Worm (Caenorhabditis elegans) whole organism, L3 larva: ENCODE measurements around the gene T04F3.3.

Experiments used
- ZK546.5 ChIP-seq: sonication (generic microtip); optimal IDR thresholded peaks from 2 replicates; lab custom pipeline; 2017; ENCODE audit warnings: missing biosample characterization, missing genetic modification characterization
- aly-2 ChIP-seq: fragments of 150-350 bp; optimal IDR thresholded peaks from 2 replicates; lab custom pipeline; 2014; ENCODE audit warnings: missing biosample characterization, missing genetic modification characterization
- ama-1 ChIP-seq: fragments of 150-350 bp; optimal IDR thresholded peaks from 2 replicates; lab custom pipeline; 2018
- ceh-28 ChIP-seq: fragments of 150-350 bp; optimal IDR thresholded peaks from 2 replicates; lab custom pipeline; 2014; ENCODE audit warnings: missing biosample characterization, missing genetic modification reagents, missing genetic modification characterization
- ceh-82 ChIP-seq: fragments of 150-350 bp; optimal IDR thresholded peaks from 2 replicates; lab custom pipeline; 2014; ENCODE audit warnings: missing biosample characterization, missing genetic modification characterization
- ceh-9 ChIP-seq: sonication (generic microtip); optimal IDR thresholded peaks from 2 replicates; lab custom pipeline; 2018; ENCODE audit warnings: missing biosample characterization, missing genetic modification characterization
- daf-12 ChIP-seq: fragments of 150-350 bp; optimal IDR thresholded peaks from 2 replicates; lab custom pipeline; 2014; ENCODE audit warnings: missing biosample characterization, missing genetic modification reagents, missing genetic modification characterization
- egl-27 ChIP-seq: sonication (generic microtip); optimal IDR thresholded peaks from 4 replicates; lab custom pipeline; 2017; ENCODE audit warnings: missing biosample characterization, missing genetic modification reagents, missing genetic modification characterization
- elt-1 ChIP-seq: fragments of 150-350 bp; optimal IDR thresholded peaks from 2 replicates; lab custom pipeline; 2014; ENCODE audit warnings: missing biosample characterization, missing genetic modification characterization
- elt-2 ChIP-seq: sonication (generic microtip); optimal IDR thresholded peaks from 2 replicates; lab custom pipeline; 2016; ENCODE audit warnings: missing genetic modification reagents, mild to moderate bottlenecking, missing genetic modification characterization, missing compliant biosample characterization
- elt-3 ChIP-seq, 3 experiments: fragments of 150-350 bp in 1 of 3; sonication (generic microtip) in 2 of 3; optimal IDR thresholded peaks; 2 replicates in 2 of 3; 4 replicates in 1 of 3; lab custom pipeline; 2014 to 2017; ENCODE audit warnings: missing biosample characterization in 3 of 3, missing genetic modification characterization in 3 of 3
- eor-1 ChIP-seq, 2 experiments: fragments of 150-350 bp; optimal IDR thresholded peaks; 2 replicates each; lab custom pipeline; 2014 to 2018; ENCODE audit warnings: missing biosample characterization in 2 of 2, missing genetic modification characterization in 2 of 2
- fkh-10 ChIP-seq: sonication (generic microtip); optimal IDR thresholded peaks from 2 replicates; lab custom pipeline; 2017; ENCODE audit warnings: missing biosample characterization, missing genetic modification reagents, missing genetic modification characterization
- fkh-2 ChIP-seq: fragments of 150-350 bp; optimal IDR thresholded peaks from 2 replicates; lab custom pipeline; 2014; ENCODE audit warnings: missing biosample characterization, missing genetic modification reagents, missing genetic modification characterization
- fos-1 ChIP-seq: fragments of 150-350 bp; optimal IDR thresholded peaks from 2 replicates; lab custom pipeline; 2014; ENCODE audit warnings: missing biosample characterization, missing genetic modification characterization
- hmg-11 ChIP-seq: sonication (generic microtip); optimal IDR thresholded peaks from 2 replicates; lab custom pipeline; 2016; ENCODE audit warnings: missing genetic modification characterization, missing compliant biosample characterization
- jun-1 ChIP-seq: fragments of 150-350 bp; optimal IDR thresholded peaks from 2 replicates; lab custom pipeline; 2014; ENCODE audit warnings: missing biosample characterization, missing genetic modification reagents, missing genetic modification characterization
- lin-15B ChIP-seq: fragments of 150-350 bp; optimal IDR thresholded peaks from 2 replicates; lab custom pipeline; 2014; ENCODE audit warnings: missing biosample characterization, missing genetic modification characterization
- lin-39 ChIP-seq: fragments of 150-350 bp; optimal IDR thresholded peaks from 2 replicates; lab custom pipeline; 2018; ENCODE audit warnings: missing biosample characterization, missing genetic modification reagents, missing genetic modification characterization
- lsy-12 ChIP-seq: sonication (generic microtip); optimal IDR thresholded peaks from 2 replicates; lab custom pipeline; 2016; ENCODE audit warnings: mild to moderate bottlenecking, missing genetic modification characterization, missing compliant biosample characterization
- mdl-1 ChIP-seq: fragments of 150-350 bp; optimal IDR thresholded peaks from 2 replicates; lab custom pipeline; 2014; ENCODE audit warnings: missing biosample characterization, missing genetic modification characterization
- mml-1 ChIP-seq: fragments of 150-350 bp; sonication (generic microtip); optimal IDR thresholded peaks from 3 replicates; lab custom pipeline; 2014; ENCODE audit warnings: missing biosample characterization, missing genetic modification characterization
- nfya-1 ChIP-seq: sonication (generic microtip); optimal IDR thresholded peaks from 2 replicates; lab custom pipeline; 2017; ENCODE audit warnings: missing genetic modification characterization, mild to moderate bottlenecking, missing compliant biosample characterization, antibody characterized with exemption, moderate library complexity; ENCODE audit not compliant: insufficient read depth
- nhr-11 ChIP-seq: fragments of 150-350 bp; optimal IDR thresholded peaks from 2 replicates; lab custom pipeline; 2014; ENCODE audit warnings: missing biosample characterization, missing genetic modification characterization
- nhr-12 ChIP-seq: fragments of 150-350 bp; optimal IDR thresholded peaks from 2 replicates; lab custom pipeline; 2014; ENCODE audit warnings: missing biosample characterization, missing genetic modification characterization
- nhr-23 ChIP-seq: fragments of 150-350 bp; optimal IDR thresholded peaks from 2 replicates; lab custom pipeline; 2014; ENCODE audit warnings: missing biosample characterization, missing genetic modification reagents, missing genetic modification characterization
- nhr-237 ChIP-seq: fragments of 150-350 bp; optimal IDR thresholded peaks from 2 replicates; lab custom pipeline; 2014; ENCODE audit warnings: missing biosample characterization, missing genetic modification characterization
- nhr-25 ChIP-seq: sonication (generic microtip); optimal IDR thresholded peaks from 2 replicates; lab custom pipeline; 2017; ENCODE audit warnings: missing biosample characterization, missing genetic modification characterization
- nhr-43 ChIP-seq: sonication (generic microtip); optimal IDR thresholded peaks from 2 replicates; lab custom pipeline; 2016; ENCODE audit warnings: mild to moderate bottlenecking, missing genetic modification characterization, missing compliant biosample characterization; ENCODE audit not compliant: poor library complexity, severe bottlenecking
- nhr-67 ChIP-seq: fragments of 150-350 bp; optimal IDR thresholded peaks from 2 replicates; lab custom pipeline; 2014; ENCODE audit warnings: missing biosample characterization, missing genetic modification characterization
- nhr-76 ChIP-seq: fragments of 150-350 bp; sonication (generic microtip); optimal IDR thresholded peaks from 5 replicates; lab custom pipeline; 2014; ENCODE audit warnings: missing biosample characterization, missing genetic modification characterization
- nhr-77 ChIP-seq: fragments of 150-350 bp; optimal IDR thresholded peaks from 2 replicates; lab custom pipeline; 2014; ENCODE audit warnings: missing biosample characterization, missing genetic modification characterization
- pha-4 ChIP-seq: fragments of 150-350 bp; optimal IDR thresholded peaks from 2 replicates; lab custom pipeline; 2014; ENCODE audit warnings: missing biosample characterization, missing genetic modification reagents, missing genetic modification characterization
- pqm-1 ChIP-seq: fragments of 150-350 bp; optimal IDR thresholded peaks from 2 replicates; lab custom pipeline; 2017; ENCODE audit warnings: missing biosample characterization, missing genetic modification characterization, inconsistent platforms
- sea-2 ChIP-seq: fragments of 150-350 bp; sonication (generic microtip); optimal IDR thresholded peaks from 4 replicates; lab custom pipeline; 2014; ENCODE audit warnings: missing biosample characterization, missing genetic modification reagents, missing genetic modification characterization
- skn-1 ChIP-seq: fragments of 150-350 bp; optimal IDR thresholded peaks from 2 replicates; lab custom pipeline; 2014; ENCODE audit warnings: missing biosample characterization, missing genetic modification characterization
- tbx-2 ChIP-seq: sonication (generic microtip); optimal IDR thresholded peaks from 2 replicates; lab custom pipeline; 2016; ENCODE audit warnings: mild to moderate bottlenecking, missing genetic modification characterization, missing compliant biosample characterization
- unc-62 ChIP-seq: fragments of 150-350 bp; sonication (generic microtip); optimal IDR thresholded peaks from 4 replicates; lab custom pipeline; 2014; ENCODE audit warnings: missing biosample characterization, missing genetic modification reagents, missing genetic modification characterization
- ztf-11 ChIP-seq: fragments of 150-350 bp; optimal IDR thresholded peaks from 2 replicates; lab custom pipeline; 2014; ENCODE audit warnings: missing biosample characterization, missing genetic modification characterization
- ztf-4 ChIP-seq: fragments of 150-350 bp; optimal IDR thresholded peaks from 2 replicates; lab custom pipeline; 2014; ENCODE audit warnings: missing biosample characterization, missing genetic modification characterization

T04F3.3 gene

DNA sequence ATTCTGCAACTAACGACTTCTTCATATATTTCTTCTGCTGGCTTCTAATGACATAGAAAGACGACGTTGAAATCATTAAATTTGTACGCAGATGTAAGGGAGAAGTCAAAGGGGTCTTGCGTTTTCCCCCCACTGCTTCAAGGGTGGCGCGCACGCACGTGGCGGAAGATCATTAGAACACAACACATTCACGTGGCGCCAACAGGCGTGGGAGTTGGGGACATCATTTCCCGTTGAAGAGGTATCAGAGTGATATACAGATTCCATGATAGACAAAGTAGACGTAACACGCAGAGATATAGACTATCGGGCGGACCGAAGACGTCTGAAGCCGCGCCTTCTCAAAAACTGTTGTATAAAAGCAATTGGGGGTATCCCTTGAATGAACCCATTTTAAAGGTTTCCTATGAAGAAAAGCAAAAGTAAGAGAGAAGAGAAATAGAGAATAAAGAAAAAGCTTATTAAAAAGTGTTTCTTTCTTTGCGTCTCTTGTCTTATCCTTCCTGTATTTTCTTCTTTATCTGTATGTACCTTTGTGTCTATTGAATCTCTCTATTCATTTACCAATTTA, 40.6 kb downstream of the T04F3.3 start (continued):
- TF ChIP-seq nhr-76 (tag; lab: Kevin White, UChicago) (peak; percentile 35), tbx-2 (tag; lab: Kevin White, UChicago) (peak; percentile 78), jun-1 (tag; lab: Kevin White, UChicago) (no peak), sea-2 (GFP tag; lab: Kevin White, UChicago) (no peak), egl-27 (tag; lab: Kevin White, UChicago) (peak; percentile 43)
- TF ChIP-seq, all 47 proteins: peak for 14

DNA sequence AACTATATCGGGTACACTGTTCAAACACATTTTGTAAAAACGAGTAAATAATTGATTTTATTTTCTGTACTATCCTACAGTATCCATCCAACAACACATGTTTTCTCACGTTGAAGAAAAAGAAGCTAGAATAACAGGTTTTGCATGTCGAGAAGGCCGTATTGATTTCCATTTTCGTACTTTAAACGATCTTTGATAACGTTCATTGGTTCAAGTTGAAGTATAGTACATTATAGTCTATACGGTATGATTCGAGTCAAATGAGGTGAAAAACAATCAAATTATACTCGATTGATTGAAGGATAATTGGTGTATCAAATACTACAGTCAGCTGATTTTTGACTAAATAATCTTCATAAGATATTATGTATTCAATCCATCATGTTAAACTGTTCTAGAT, 41.8 kb downstream of the T04F3.3 start:
- TF ChIP-seq nhr-43 (tag; lab: Kevin White, UChicago) (peak; percentile 55), lin-15B (no peak), fkh-2 (tag; lab: Kevin White, UChicago) (no peak), lin-39 (tag; lab: Kevin White, UChicago) (no peak), mml-1 (tag; lab: Kevin White, UChicago) (no peak), fkh-10 (no peak), ztf-4 (tag; lab: Kevin White, UChicago) (no peak), nfya-1 (tag; lab: Kevin White, UChicago) (peak; percentile 36), egl-27 (tag; lab: Kevin White, UChicago) (no peak), hmg-11 (tag; lab: Kevin White, UChicago) (no peak), pha-4 (tag; lab: Kevin White, UChicago) (no peak), elt-1 (tag; lab: Kevin White, UChicago) (no peak), nhr-12 (tag; lab: Kevin White, UChicago) (no peak), jun-1 (tag; lab: Kevin White, UChicago) (no peak), skn-1 (no peak), ZK546.5 (tag; lab: Kevin White, UChicago) (no peak), ama-1 (lab: Kevin White, UChicago) (no peak), ceh-9 (tag; lab: Kevin White, UChicago) (no peak), fos-1 (tag; lab: Kevin White, UChicago) (no peak), nhr-23 (tag; lab: Kevin White, UChicago) (no peak), nhr-25 (tag; lab: Kevin White, UChicago) (peak; percentile 50), nhr-11 (no peak), ztf-11 (tag; lab: Kevin White, UChicago) (no peak), nhr-237 (tag; lab: Kevin White, UChicago) (no peak), mdl-1 (tag; lab: Kevin White, UChicago) (peak; percentile 2), elt-3 (tag; optimal IDR thresholded peaks at IDR 0.05; lab: Kevin White, UChicago) (no peak)

DNA sequence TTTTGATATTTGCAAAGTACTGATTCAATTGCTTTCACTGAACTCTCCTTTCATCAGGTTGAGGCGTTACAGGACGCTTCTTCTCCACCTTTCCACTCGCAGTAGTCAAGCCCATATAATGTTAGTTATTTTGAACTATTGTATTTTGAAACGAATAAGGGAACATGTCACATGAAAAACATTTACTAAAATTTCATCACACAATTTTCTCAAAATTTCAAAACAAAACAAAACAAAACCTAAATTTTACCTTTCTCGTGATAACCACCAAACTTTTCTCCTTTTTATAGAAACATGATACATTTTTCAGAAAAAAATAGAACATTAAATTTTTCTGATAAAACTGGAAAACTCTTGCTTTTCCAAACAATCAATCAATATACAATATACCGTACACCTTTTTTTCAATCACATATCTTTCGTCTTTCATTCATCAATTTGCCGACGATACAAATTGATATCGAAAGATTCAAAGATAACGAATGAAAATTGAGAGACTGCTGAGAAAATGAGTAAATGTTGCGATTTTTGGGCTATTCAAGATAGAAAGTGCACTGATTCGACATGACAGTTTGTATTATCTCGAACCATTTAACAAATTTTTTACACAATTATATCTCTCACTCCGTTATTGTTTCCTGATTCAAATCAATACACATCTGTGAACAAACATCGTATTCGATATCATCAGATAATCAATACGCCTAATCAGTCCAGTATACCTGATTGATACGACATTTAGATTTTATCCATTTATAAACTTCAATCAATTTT, 42.5 kb downstream of the T04F3.3 start:
- peak; percentile 39 for TF ChIP-seq nhr-25 (tag; lab: Kevin White, UChicago)
- peak; percentile 40 for TF ChIP-seq elt-2 (tag; lab: Kevin White, UChicago)
- TF ChIP-seq sea-2 (GFP tag; lab: Kevin White, UChicago) = no peak
- TF ChIP-seq nhr-67 (tag; lab: Kevin White, UChicago) = no peak
- TF ChIP-seq nhr-76 (tag; lab: Kevin White, UChicago) = peak; percentile 62
- peak; percentile 74 for TF ChIP-seq nhr-23 (tag; lab: Kevin White, UChicago)
- no peak for TF ChIP-seq pqm-1 (tag; lab: Kevin White, UChicago)
- no peak for TF ChIP-seq pha-4 (tag; lab: Kevin White, UChicago)
- TF ChIP-seq tbx-2 (tag; lab: Kevin White, UChicago) = peak; percentile 46
- peak; percentile 68 for TF ChIP-seq ceh-28 (tag; lab: Kevin White, UChicago)
- TF ChIP-seq nhr-43 (tag; lab: Kevin White, UChicago) = peak; percentile 75
- peak in 2 of 3 experiments; percentile 76 to 86 for TF ChIP-seq elt-3 (tag; optimal IDR thresholded peaks at IDR 0.05; lab: Kevin White, UChicago)

DNA sequence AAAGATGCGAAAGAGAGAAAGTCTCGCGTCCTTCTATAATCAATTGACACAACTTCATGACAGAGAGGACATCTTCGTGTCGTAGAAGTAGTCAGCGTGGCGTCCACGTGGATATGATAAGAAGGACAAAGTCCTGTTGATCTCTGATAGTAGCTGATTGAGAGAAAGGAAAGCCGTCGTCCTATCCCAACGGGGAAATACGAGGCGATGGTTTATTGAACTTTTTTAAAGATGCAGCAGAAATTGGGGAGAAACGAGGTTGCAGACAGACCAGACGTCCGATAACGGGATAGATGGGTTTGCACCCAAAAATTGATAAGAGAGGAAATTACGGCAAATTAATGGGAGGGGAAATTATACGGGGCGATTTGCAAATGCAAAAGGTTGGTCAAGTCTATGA, 43.8 kb downstream of the T04F3.3 start:
- TF ChIP-seq nhr-25 (tag; lab: Kevin White, UChicago) (peak; percentile 96), ztf-11 (tag; lab: Kevin White, UChicago) (no peak), eor-1 (tag; optimal IDR thresholded peaks at IDR 0.05; lab: Kevin White, UChicago) (no peak), nhr-76 (tag; lab: Kevin White, UChicago) (no peak), jun-1 (tag; lab: Kevin White, UChicago) (peak; percentile 46), elt-3 (tag; optimal IDR thresholded peaks at IDR 0.05; lab: Kevin White, UChicago) (peak; percentile 81 to 94 (median 89)), aly-2 (tag; lab: Kevin White, UChicago) (no peak), ZK546.5 (tag; lab: Kevin White, UChicago) (no peak), ceh-28 (tag; lab: Kevin White, UChicago) (peak; percentile 41), nhr-23 (tag; lab: Kevin White, UChicago) (peak; percentile 98), lin-15B (no peak), mdl-1 (tag; lab: Kevin White, UChicago) (peak; percentile 76), nfya-1 (tag; lab: Kevin White, UChicago) (peak; percentile 27), fos-1 (tag; lab: Kevin White, UChicago) (no peak), ceh-82 (tag; lab: Kevin White, UChicago) (no peak), nhr-77 (no peak), nhr-43 (tag; lab: Kevin White, UChicago) (peak; percentile 99), nhr-67 (tag; lab: Kevin White, UChicago) (no peak), pqm-1 (tag; lab: Kevin White, UChicago) (no peak), daf-12 (no peak), nhr-237 (tag; lab: Kevin White, UChicago) (no peak), nhr-12 (tag; lab: Kevin White, UChicago) (no peak), lsy-12 (tag; lab: Kevin White, UChicago) (peak; percentile 65), tbx-2 (tag; lab: Kevin White, UChicago) (peak; percentile 86), hmg-11 (tag; lab: Kevin White, UChicago) (no peak), unc-62 (GFP tag; lab: Kevin White, UChicago) (peak; percentile 23)
